Fruit fly (Drosophila melanogaster): ENCODE measurements around the gene AhcyL2.

dm6 chr3R:17020956-17021355 is 39.0 kb upstream of the AhcyL2 start, which contains the start of gene Adsl:
- TF ChIP-seq CG6854 (GFP tag; optimal IDR thresholded peaks at IDR 0.05) = peak; percentile 61
- TF ChIP-seq HmgD (GFP tag; optimal IDR thresholded peaks at IDR 0.05) = no peak
- no peak for TF ChIP-seq CG14965 (GFP tag; optimal IDR thresholded peaks at IDR 0.05; ENCODE audit: borderline replicate concordance)
- TF ChIP-seq CG3995 (GFP tag; optimal IDR thresholded peaks at IDR 0.05) = peak; percentile 40
- TF ChIP-seq CG2889 (GFP tag; IDR thresholded peaks at IDR 0.05) = no peak
- TF ChIP-seq emc (GFP tag; optimal IDR thresholded peaks at IDR 0.05) = no peak
- TF ChIP-seq row (GFP tag; IDR thresholded peaks at IDR 0.05) = no peak
- no peak for TF ChIP-seq gt (GFP tag; IDR thresholded peaks at IDR 0.05)

Measured in whole organism, embryonic.